Fruit fly (Drosophila melanogaster) whole organism, embryonic: ENCODE measurements around the gene CG2104.

Experiments
- Atf-2 ChIP-seq: fragments of 200-800 bp; sonication (Bioruptor generic); optimal IDR thresholded peaks from 2 replicates; lab custom pipeline; 2016; ENCODE audit warnings: missing biosample characterization, missing genetic modification characterization
- CG10543 ChIP-seq: fragments of 200-800 bp; sonication (Bioruptor generic); optimal IDR thresholded peaks from 3 replicates; lab custom pipeline; 2017; ENCODE audit warnings: missing biosample characterization, mild to moderate bottlenecking, missing genetic modification characterization, moderate library complexity
- CG12236 ChIP-seq: fragments of 200-800 bp; sonication (Bioruptor generic); optimal IDR thresholded peaks from 2 replicates; lab custom pipeline; 2016; ENCODE audit warnings: missing biosample characterization, missing genetic modification characterization
- CG13894 ChIP-seq: fragments of 200-800 bp; sonication (Bioruptor generic); optimal IDR thresholded peaks from 3 replicates; lab custom pipeline; 2018; ENCODE audit warnings: missing biosample characterization, mild to moderate bottlenecking, missing genetic modification characterization, moderate library complexity
- CG14860 ChIP-seq: fragments of 200-800 bp; sonication (Bioruptor generic); IDR thresholded peaks from 3 replicates; pipeline ENCODE4 v1.3.6; 2022; ENCODE audit warnings: missing biosample characterization, missing genetic modification characterization; ENCODE audit not compliant: partially characterized antibody
- CG15269 ChIP-seq: fragments of 200-800 bp; sonication (Bioruptor generic); optimal IDR thresholded peaks from 2 replicates; lab custom pipeline; 2018; ENCODE audit warnings: missing biosample characterization, mild to moderate bottlenecking, missing genetic modification characterization, moderate library complexity
- CG1529 ChIP-seq: fragments of 200-800 bp; sonication (Bioruptor generic); optimal IDR thresholded peaks from 3 replicates; lab custom pipeline; 2018; ENCODE audit warnings: missing biosample characterization, missing genetic modification characterization
- CG18764 ChIP-seq: fragments of 200-800 bp; sonication (Bioruptor generic); optimal IDR thresholded peaks from 3 replicates; lab custom pipeline; 2016; ENCODE audit warnings: missing biosample characterization, missing genetic modification characterization
- CG34224 ChIP-seq: fragments of 200-800 bp; sonication (Bioruptor generic); IDR thresholded peaks from 3 replicates; pipeline ENCODE4 v1.3.6; 2022; ENCODE audit warnings: missing biosample characterization, missing genetic modification characterization; ENCODE audit not compliant: partially characterized antibody
- CG3726 ChIP-seq: fragments of 200-800 bp; sonication (Bioruptor generic); IDR thresholded peaks from 3 replicates; pipeline ENCODE4, ENCODE4 v1.3.6; 2022; ENCODE audit warnings: missing biosample characterization, missing genetic modification characterization
- CG3838 ChIP-seq: fragments of 200-800 bp; sonication (Bioruptor generic); optimal IDR thresholded peaks from 3 replicates; lab custom pipeline; 2016; ENCODE audit warnings: missing biosample characterization, missing genetic modification characterization
- CG7372 ChIP-seq: fragments of 200-800 bp; sonication (Bioruptor generic); IDR thresholded peaks from 2 replicates; pipeline ENCODE4 v1.3.6; 2022; ENCODE audit warnings: missing biosample characterization, missing genetic modification characterization
- CG8281 ChIP-seq: fragments of 200-800 bp; sonication (Bioruptor generic); optimal IDR thresholded peaks from 2 replicates; lab custom pipeline; 2018; ENCODE audit warnings: missing biosample characterization, mild to moderate bottlenecking, missing genetic modification characterization, moderate library complexity
- CG8388 ChIP-seq: fragments of 200-800 bp; sonication (Bioruptor generic); optimal IDR thresholded peaks from 2 replicates; lab custom pipeline; 2019; ENCODE audit warnings: missing biosample characterization, mild to moderate bottlenecking, missing genetic modification characterization, moderate library complexity
- CTCF ChIP-seq: fragments of 200-800 bp; sonication (Bioruptor generic); optimal IDR thresholded peaks from 2 replicates; lab custom pipeline; 2017; ENCODE audit warnings: missing biosample characterization, mild to moderate bottlenecking, missing genetic modification characterization, moderate library complexity
- Dll ChIP-seq: fragments of 200-800 bp; sonication (Bioruptor generic); IDR thresholded peaks from 4 replicates; pipeline ENCODE4 v1.3.6; 2022; ENCODE audit warnings: missing biosample characterization, missing genetic modification characterization; ENCODE audit not compliant: partially characterized antibody
- HmgD ChIP-seq: fragments of 200-800 bp; sonication (Bioruptor generic); optimal IDR thresholded peaks from 3 replicates; lab custom pipeline; 2016; ENCODE audit warnings: missing biosample characterization, missing genetic modification characterization
- HmgZ ChIP-seq: fragments of 200-800 bp; sonication (Bioruptor generic); optimal IDR thresholded peaks from 2 replicates; lab custom pipeline; 2018; ENCODE audit warnings: missing biosample characterization, mild to moderate bottlenecking, missing genetic modification characterization
- Hmx ChIP-seq: fragments of 200-800 bp; sonication (Bioruptor generic); optimal IDR thresholded peaks from 2 replicates; lab custom pipeline; 2016; ENCODE audit warnings: missing biosample characterization, missing genetic modification characterization
- Hr39 ChIP-seq: fragments of >200 bp; optimal IDR thresholded peaks from 2 replicates; lab custom pipeline; 2017
- MESR4 ChIP-seq: fragments of 200-800 bp; sonication (Bioruptor generic); optimal IDR thresholded peaks from 2 replicates; lab custom pipeline; 2018; ENCODE audit warnings: missing biosample characterization, mild to moderate bottlenecking, missing genetic modification characterization, moderate library complexity
- Meics ChIP-seq: fragments of 200-800 bp; sonication (Bioruptor generic); optimal IDR thresholded peaks from 2 replicates; lab custom pipeline; 2017; ENCODE audit warnings: missing biosample characterization, mild to moderate bottlenecking, missing genetic modification characterization
- Sin3A ChIP-seq: fragments of >200 bp; optimal IDR thresholded peaks from 2 replicates; lab custom pipeline; 2018
- Sry-β ChIP-seq: fragments of 200-800 bp; sonication (Bioruptor generic); optimal IDR thresholded peaks from 2 replicates; lab custom pipeline; 2018; ENCODE audit warnings: missing biosample characterization, mild to moderate bottlenecking, missing genetic modification characterization, moderate library complexity
- Trl ChIP-seq, 3 experiments: fragments of >200 bp in 2 of 3; fragments of 200-800 bp in 1 of 3; sonication (Bioruptor generic) in 1 of 3; optimal IDR thresholded peaks; 2 replicates in 1 of 3; 3 replicates in 2 of 3; lab custom pipeline; 2016 to 2017; ENCODE audit warnings: missing biosample characterization in 1 of 3, missing genetic modification characterization in 1 of 3
- bowl ChIP-seq: fragments of 200-800 bp; sonication (Bioruptor generic); IDR thresholded peaks from 2 replicates; pipeline ENCODE4 v1.3.6; 2022; ENCODE audit warnings: missing biosample characterization, missing genetic modification characterization
- crc ChIP-seq: fragments of 200-800 bp; sonication (Bioruptor generic); optimal IDR thresholded peaks from 2 replicates; lab custom pipeline; 2016; ENCODE audit warnings: missing biosample characterization, missing genetic modification characterization
- exex ChIP-seq: fragments of 200-800 bp; sonication (Bioruptor generic); optimal IDR thresholded peaks from 4 replicates; lab custom pipeline; 2018; ENCODE audit warnings: missing biosample characterization, mild to moderate bottlenecking, missing genetic modification characterization, moderate library complexity
- fd102C ChIP-seq: fragments of 200-800 bp; sonication (Bioruptor generic); optimal IDR thresholded peaks from 2 replicates; lab custom pipeline; 2018; ENCODE audit warnings: missing biosample characterization, mild to moderate bottlenecking, missing genetic modification characterization, moderate library complexity
- fd3F ChIP-seq: fragments of 200-800 bp; sonication (Bioruptor generic); optimal IDR thresholded peaks from 2 replicates; lab custom pipeline; 2018; ENCODE audit warnings: missing biosample characterization, mild to moderate bottlenecking, missing genetic modification characterization, moderate library complexity
- fd96Cb ChIP-seq: fragments of 200-800 bp; sonication (Bioruptor generic); optimal IDR thresholded peaks from 2 replicates; lab custom pipeline; 2018; ENCODE audit warnings: missing biosample characterization, mild to moderate bottlenecking, missing genetic modification characterization, moderate library complexity
- fru ChIP-seq: fragments of >200 bp; optimal IDR thresholded peaks from 2 replicates; lab custom pipeline; 2017
- gcm ChIP-seq: fragments of 200-800 bp; sonication (Bioruptor generic); optimal IDR thresholded peaks from 2 replicates; lab custom pipeline; 2019; ENCODE audit warnings: missing biosample characterization, mild to moderate bottlenecking, missing genetic modification characterization, moderate library complexity
- hb ChIP-seq: fragments of 200-800 bp; sonication (Bioruptor generic); IDR thresholded peaks from 3 replicates; pipeline ENCODE4 v1.3.6; 2022; ENCODE audit warnings: missing biosample characterization, missing genetic modification characterization; ENCODE audit not compliant: partially characterized antibody
- hbn ChIP-seq: fragments of 200-800 bp; sonication (Bioruptor generic); IDR thresholded peaks from 2 replicates; pipeline ENCODE4 v1.3.6; 2022; ENCODE audit warnings: missing biosample characterization, missing genetic modification characterization; ENCODE audit not compliant: partially characterized antibody
- insv ChIP-seq, 2 experiments: fragments of 200-800 bp; sonication (Bioruptor generic); optimal IDR thresholded peaks; 3 replicates each; lab custom pipeline; 2016 to 2018; ENCODE audit warnings: missing biosample characterization in 2 of 2, missing genetic modification characterization in 2 of 2
- jumu ChIP-seq: fragments of 200-800 bp; sonication (Bioruptor generic); optimal IDR thresholded peaks from 3 replicates; lab custom pipeline; 2016; ENCODE audit warnings: missing biosample characterization, missing genetic modification characterization
- ken ChIP-seq: fragments of 200-800 bp; sonication (Bioruptor generic); IDR thresholded peaks from 3 replicates; pipeline ENCODE4 v1.3.6; 2022; ENCODE audit warnings: missing biosample characterization, missing genetic modification characterization
- mirr ChIP-seq: fragments of 200-800 bp; sonication (Bioruptor generic); optimal IDR thresholded peaks from 3 replicates; lab custom pipeline; 2018; ENCODE audit warnings: missing biosample characterization, mild to moderate bottlenecking, missing genetic modification characterization
- nau ChIP-seq: fragments of 200-800 bp; sonication (Bioruptor generic); optimal IDR thresholded peaks from 3 replicates; lab custom pipeline; 2017; ENCODE audit warnings: missing biosample characterization, mild to moderate bottlenecking, missing genetic modification characterization, missing genetic modification reagents
- pan ChIP-seq, 4 experiments: fragments of >200 bp in 3 of 4; fragments of 200-800 bp in 1 of 4; sonication (Bioruptor generic) in 1 of 4; optimal IDR thresholded peaks in 3 of 4; IDR thresholded peaks in 1 of 4; 2 replicates each; pipeline versions ENCODE4 v1.3.6 to Lab custom; 2017 to 2022; ENCODE audit warnings: missing biosample characterization in 2 of 4, missing genetic modification characterization in 2 of 4, mixed read lengths in 1 of 4
- pita ChIP-seq: fragments of 200-800 bp; sonication (Bioruptor generic); optimal IDR thresholded peaks from 2 replicates; lab custom pipeline; 2017; ENCODE audit warnings: missing biosample characterization, mild to moderate bottlenecking, missing genetic modification characterization
- sima ChIP-seq: fragments of 200-800 bp; sonication (Bioruptor generic); optimal IDR thresholded peaks from 2 replicates; lab custom pipeline; 2016; ENCODE audit warnings: missing biosample characterization, missing genetic modification characterization
- slp2 ChIP-seq: fragments of 200-800 bp; sonication (Bioruptor generic); optimal IDR thresholded peaks from 2 replicates; lab custom pipeline; 2016; ENCODE audit warnings: missing biosample characterization, missing genetic modification characterization
- so ChIP-seq: fragments of 200-800 bp; sonication (Bioruptor generic); IDR thresholded peaks from 3 replicates; pipeline ENCODE4 v1.3.6; 2022; ENCODE audit warnings: missing biosample characterization, missing genetic modification characterization
- stc ChIP-seq: fragments of 200-800 bp; sonication (Bioruptor generic); IDR thresholded peaks from 2 replicates; pipeline ENCODE4 v1.3.6; 2022; ENCODE audit warnings: missing biosample characterization, missing genetic modification characterization
- sug ChIP-seq: fragments of 200-800 bp; optimal IDR thresholded peaks from 2 replicates; lab custom pipeline; 2019; ENCODE audit warnings: missing biosample characterization, mild to moderate bottlenecking, missing genetic modification characterization, moderate library complexity
- tap ChIP-seq: fragments of 200-800 bp; optimal IDR thresholded peaks from 3 replicates; lab custom pipeline; 2019; ENCODE audit warnings: missing biosample characterization, mild to moderate bottlenecking, missing genetic modification characterization, moderate library complexity
- trem ChIP-seq: fragments of 200-800 bp; optimal IDR thresholded peaks from 3 replicates; lab custom pipeline; 2019; ENCODE audit warnings: missing biosample characterization, mild to moderate bottlenecking, missing genetic modification characterization, moderate library complexity
- yki ChIP-seq: fragments of >200 bp; optimal IDR thresholded peaks from 3 replicates; lab custom pipeline; 2018
- zen ChIP-seq: fragments of 200-800 bp; sonication (Bioruptor generic); optimal IDR thresholded peaks from 3 replicates; lab custom pipeline; 2018; ENCODE audit warnings: missing biosample characterization, mild to moderate bottlenecking, missing genetic modification characterization, moderate library complexity

The CG2104 gene

DNA sequence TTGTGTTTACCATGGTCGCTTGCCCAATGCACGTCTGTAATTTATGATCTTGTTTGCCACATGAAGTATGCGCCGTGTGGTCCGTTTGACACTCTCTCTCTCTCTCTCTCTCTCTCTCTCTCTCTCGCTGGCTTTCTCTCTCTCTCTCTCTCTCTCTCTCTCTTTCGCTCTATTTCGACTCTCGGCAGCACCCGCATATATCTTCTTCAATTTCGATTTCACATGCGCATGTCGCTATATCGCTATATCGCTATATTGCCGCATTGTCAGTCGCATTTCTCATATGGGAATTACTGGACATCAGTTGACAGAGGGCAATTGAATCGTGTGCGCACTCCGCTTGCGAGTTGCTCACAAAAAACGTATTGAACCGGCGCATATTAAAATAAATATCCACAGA, 8.0 kb upstream of the CG2104 start (continued):
- TF ChIP-seq Atf-2 (GFP tag; lab: Kevin White, UChicago) (no peak), stc (GFP tag; lab: Robert Waterston, UW) (no peak; the same call in 1 of the 2 replicates), Sry-β (GFP tag; lab: Kevin White, UChicago) (no peak), sima (GFP tag; lab: Kevin White, UChicago) (no peak), so (GFP tag; lab: Robert Waterston, UW) (peak; percentile 59; the same call in 1 of the 3 replicates), trem (tag; lab: Kevin White, UChicago) (no peak), hbn (GFP tag; lab: Robert Waterston, UW) (no peak), CG8388 (GFP tag; lab: Kevin White, UChicago) (no peak), zen (tag; lab: Kevin White, UChicago) (no peak), Dll (0 out of 4 replicates have a peak, but pooled peaks have one; percentile 18), Sin3A (lab: Kevin White, UChicago) (no peak), Hr39 (lab: Kevin White, UChicago) (peak; percentile 11), CG1529 (GFP tag; lab: Kevin White, UChicago) (no peak), mirr (GFP tag; lab: Kevin White, UChicago) (no peak), HmgZ (tag; lab: Kevin White, UChicago) (no peak), CG3726 (no peak), CG7372 (GFP tag; lab: Robert Waterston, UW) (peak; percentile 59; the same call in 1 of the 2 replicates), yki (lab: Kevin White, UChicago) (peak; percentile 31), fru (no peak), CG12236 (GFP tag; lab: Kevin White, UChicago) (no peak), nau (GFP tag; lab: Kevin White, UChicago) (peak; percentile 48), fd102C (GFP tag; lab: Kevin White, UChicago) (no peak), HmgD (no peak), Hmx (GFP tag; lab: Kevin White, UChicago) (no peak), CG8281 (peak; percentile 14), gcm (GFP tag; lab: Kevin White, UChicago) (peak; percentile 93), bowl (GFP tag; lab: Robert Waterston, UW) (no peak), CG18764 (GFP tag; lab: Kevin White, UChicago) (no peak), exex (no peak), CG13894 (tag; lab: Kevin White, UChicago) (no peak), CG14860 (GFP tag; lab: Robert Waterston, UW) (peak; percentile 26; the same call in 1 of the 3 replicates), CG34224 (GFP tag; lab: Robert Waterston, UW) (0 out of 3 replicates have a peak, but pooled peaks have one; percentile 29), tap (tag; lab: Kevin White, UChicago) (peak; percentile 11), CTCF (GFP tag; lab: Kevin White, UChicago) (peak; percentile 13), ken (GFP tag; lab: Robert Waterston, UW) (no peak), fd3F (no peak), sug (tag; lab: Kevin White, UChicago) (no peak), crc (no peak), CG15269 (tag; lab: Kevin White, UChicago) (no peak), insv (GFP tag; optimal IDR thresholded peaks at IDR 0.05; lab: Kevin White, UChicago) (no peak), CG10543 (no peak), pan (optimal IDR thresholded peaks at IDR 0.05; lab: Kevin White, UChicago) (no peak), pan (GFP tag; optimal IDR thresholded peaks at IDR 0.05 in 1 of 2, IDR thresholded peaks at IDR 0.05 in 1 of 2) (no peak), jumu (GFP tag; lab: Kevin White, UChicago) (no peak), Trl (optimal IDR thresholded peaks at IDR 0.05; lab: Kevin White, UChicago) (peak; percentile 82 to 94), Trl (GFP tag; optimal IDR thresholded peaks at IDR 0.05; lab: Kevin White, UChicago) (no peak), hb (no peak), Meics (no peak), CG3838 (GFP tag; lab: Kevin White, UChicago) (no peak), slp2 (no peak), fd96Cb (no peak), pita (no peak), MESR4 (GFP tag; lab: Kevin White, UChicago) (no peak)
